Worm (Caenorhabditis elegans) whole organism, midembryonic: Measurements from ENCODE around the gene R07G3.7.

Source experiments
- T22C8.4 ChIP-seq: fragments of 200-800 bp; sonication (Bioruptor generic); IDR thresholded peaks from 2 replicates; pipeline ENCODE4 v1.3.6; 2022; ENCODE audit warnings: missing genetic modification characterization, missing compliant biosample characterization
- cog-1 ChIP-seq: sonication (generic microtip); optimal IDR thresholded peaks from 2 replicates; lab custom pipeline; 2016; ENCODE audit warnings: missing genetic modification characterization, missing compliant biosample characterization
- flt-1 ChIP-seq: fragments of 200-800 bp; sonication (Bioruptor generic); IDR thresholded peaks from 2 replicates; pipeline ENCODE4 v1.3.6; 2022; ENCODE audit warnings: missing genetic modification characterization, missing compliant biosample characterization
- klf-2 ChIP-seq: fragments of 200-800 bp; sonication (Bioruptor generic); conservative IDR thresholded peaks from 2 replicates; pipeline ENCODE4 v1.3.6; 2022; ENCODE audit warnings: missing genetic modification reagents, missing genetic modification characterization, missing compliant biosample characterization
- med-1 ChIP-seq: sonication (generic microtip); optimal IDR thresholded peaks from 2 replicates; lab custom pipeline; 2017; ENCODE audit warnings: missing genetic modification characterization, mild to moderate bottlenecking, missing compliant biosample characterization, antibody characterized with exemption, missing genetic modification reagents; ENCODE audit not compliant: insufficient read depth
- ref-1 ChIP-seq: fragments of 200-800 bp; sonication (Bioruptor generic); conservative IDR thresholded peaks from 2 replicates; pipeline ENCODE4 v1.3.6; 2022; ENCODE audit warnings: missing genetic modification reagents, missing genetic modification characterization, missing compliant biosample characterization
- tab-1 ChIP-seq: fragments of 200-800 bp; sonication (Bioruptor generic); IDR thresholded peaks from 2 replicates; pipeline ENCODE4 v1.3.6; 2022; ENCODE audit warnings: missing genetic modification characterization, missing compliant biosample characterization
- ztf-23 ChIP-seq: fragments of 200-800 bp; sonication (Bioruptor generic); IDR thresholded peaks from 2 replicates; pipeline ENCODE4 v1.3.6; 2022; ENCODE audit warnings: missing genetic modification reagents, missing genetic modification characterization, missing compliant biosample characterization
- ztf-29 ChIP-seq: fragments of 200-800 bp; sonication (Bioruptor generic); IDR thresholded peaks from 2 replicates; pipeline ENCODE4 v1.3.6; 2022; ENCODE audit warnings: missing genetic modification reagents, missing genetic modification characterization, missing compliant biosample characterization

Gene R07G3.7

ce11 chrII:7635296-7635695 lies 21.8 kb upstream of the R07G3.7 start:
- no peak for TF ChIP-seq cog-1
- TF ChIP-seq ref-1: no peak
- no peak for TF ChIP-seq tab-1
- no peak for TF ChIP-seq klf-2
- no peak for TF ChIP-seq ztf-29
- TF ChIP-seq T22C8.4: no peak
- TF ChIP-seq med-1 (GFP tag; lab: Kevin White, UChicago): no peak
- TF ChIP-seq flt-1 (GFP tag; lab: Robert Waterston, UW): no peak
- no peak for TF ChIP-seq ztf-23 (GFP tag; lab: Robert Waterston, UW)

ce11 chrII:7631677-7632210 lies 18.2 kb upstream of the R07G3.7 start:
- TF ChIP-seq ztf-23 (GFP tag; lab: Robert Waterston, UW): no peak
- TF ChIP-seq cog-1: no peak
- no peak for TF ChIP-seq flt-1 (GFP tag; lab: Robert Waterston, UW)
- no peak for TF ChIP-seq ref-1
- no peak for TF ChIP-seq klf-2
- TF ChIP-seq tab-1: no peak
- TF ChIP-seq med-1 (GFP tag; lab: Kevin White, UChicago): no peak
- TF ChIP-seq ztf-29: no peak
- no peak for TF ChIP-seq T22C8.4

- no peak for TF ChIP-seq ztf-23 (GFP tag; lab: Robert Waterston, UW)
- TF ChIP-seq klf-2: no peak
- TF ChIP-seq tab-1: no peak
- no peak for TF ChIP-seq T22C8.4
- peak; percentile 58; the same call in 1 of the 2 replicates for TF ChIP-seq ztf-29
- TF ChIP-seq ref-1: no peak
- TF ChIP-seq flt-1 (GFP tag; lab: Robert Waterston, UW): no peak
- TF ChIP-seq cog-1: peak; percentile 39
- no peak for TF ChIP-seq med-1 (GFP tag; lab: Kevin White, UChicago)
Observed at ce11 chrII:7631171-7631570, 17.6 kb upstream of the R07G3.7 start.

ce11 chrII:7630052-7630451 lies 16.5 kb upstream of the R07G3.7 start:
- TF ChIP-seq T22C8.4 (no peak), tab-1 (no peak), ref-1 (no peak), flt-1 (GFP tag; lab: Robert Waterston, UW) (no peak), ztf-29 (no peak), klf-2 (no peak), med-1 (GFP tag; lab: Kevin White, UChicago) (no peak), ztf-23 (GFP tag; lab: Robert Waterston, UW) (no peak), cog-1 (no peak)

ce11 chrII:7628640-7629039 lies 15.1 kb upstream of the R07G3.7 start:
- no peak for TF ChIP-seq med-1 (GFP tag; lab: Kevin White, UChicago)
- TF ChIP-seq tab-1: no peak
- no peak for TF ChIP-seq klf-2
- no peak for TF ChIP-seq flt-1 (GFP tag; lab: Robert Waterston, UW)
- no peak for TF ChIP-seq ztf-29
- TF ChIP-seq ref-1: no peak
- no peak for TF ChIP-seq cog-1
- no peak for TF ChIP-seq T22C8.4
- no peak for TF ChIP-seq ztf-23 (GFP tag; lab: Robert Waterston, UW)

ce11 chrII:7624995-7625394 lies 11.5 kb upstream of the R07G3.7 start:
- no peak for TF ChIP-seq flt-1 (GFP tag; lab: Robert Waterston, UW)
- no peak for TF ChIP-seq ztf-29
- no peak for TF ChIP-seq ref-1
- no peak for TF ChIP-seq T22C8.4
- TF ChIP-seq ztf-23 (GFP tag; lab: Robert Waterston, UW): no peak
- no peak for TF ChIP-seq tab-1
- TF ChIP-seq klf-2: no peak
- TF ChIP-seq med-1 (GFP tag; lab: Kevin White, UChicago): no peak

- TF ChIP-seq T22C8.4 (no peak), ztf-29 (no peak), ref-1 (no peak), cog-1 (no peak), klf-2 (no peak), flt-1 (GFP tag; lab: Robert Waterston, UW) (no peak), tab-1 (no peak), med-1 (GFP tag; lab: Kevin White, UChicago) (no peak), ztf-23 (GFP tag; lab: Robert Waterston, UW) (no peak)
Observed at ce11 chrII:7624272-7624671, 10.7 kb upstream of the R07G3.7 start.

ce11 chrII:7623466-7623865 lies 9.9 kb upstream of the R07G3.7 start:
- TF ChIP-seq ztf-23 (GFP tag; lab: Robert Waterston, UW): no peak
- TF ChIP-seq cog-1: peak; percentile 40

ce11 chrII:7621513-7621912 lies 8.0 kb upstream of the R07G3.7 start:
- no peak for TF ChIP-seq flt-1 (GFP tag; lab: Robert Waterston, UW)
- no peak for TF ChIP-seq ztf-29
- TF ChIP-seq ref-1: no peak
- TF ChIP-seq cog-1: no peak
- TF ChIP-seq klf-2: no peak
- no peak for TF ChIP-seq T22C8.4
- no peak for TF ChIP-seq ztf-23 (GFP tag; lab: Robert Waterston, UW)
- no peak for TF ChIP-seq med-1 (GFP tag; lab: Kevin White, UChicago)
- no peak for TF ChIP-seq tab-1

ce11 chrII:7620413-7620812 lies 6.9 kb upstream of the R07G3.7 start, which contains the start of gene R07G3.8:
TSS of gene R07G3.8 (minus strand) at chrII:7620513.
- no peak for TF ChIP-seq ztf-29

- TF ChIP-seq tab-1 (no peak), med-1 (GFP tag; lab: Kevin White, UChicago) (no peak), T22C8.4 (no peak), cog-1 (no peak), flt-1 (GFP tag; lab: Robert Waterston, UW) (no peak), klf-2 (no peak), ref-1 (no peak), ztf-29 (no peak), ztf-23 (GFP tag; lab: Robert Waterston, UW) (no peak)
Observed at ce11 chrII:7618212-7618611, 4.7 kb upstream of the R07G3.7 start.
